Fruit fly (Drosophila melanogaster) whole organism, embryonic: ENCODE measurements around the gene Dhod.
A peak's percentile ranks its signal among the peaks of the same experiment; 100 is the strongest.

ENCODE experiments used
- Atf6 ChIP-seq: fragments of 200-800 bp; sonication (Bioruptor generic); IDR thresholded peaks from 2 replicates; pipeline ENCODE4 v1.3.6; 2022; ENCODE audit warnings: missing biosample characterization, missing genetic modification characterization
- B-H1 ChIP-seq: fragments of 200-800 bp; sonication (Bioruptor generic); IDR thresholded peaks from 3 replicates; pipeline ENCODE4 v1.3.6; 2022; ENCODE audit warnings: missing biosample characterization, missing genetic modification characterization
- CG11093 ChIP-seq: fragments of 200-800 bp; sonication (Bioruptor generic); IDR thresholded peaks from 3 replicates; pipeline ENCODE4 v1.3.6; 2022; ENCODE audit warnings: missing biosample characterization, missing genetic modification characterization
- CG12155 ChIP-seq: fragments of 200-800 bp; sonication (Bioruptor generic); optimal IDR thresholded peaks from 3 replicates; lab custom pipeline; 2016; ENCODE audit warnings: missing biosample characterization, missing genetic modification characterization
- CG12659 ChIP-seq: fragments of 200-800 bp; sonication (Bioruptor generic); optimal IDR thresholded peaks from 3 replicates; lab custom pipeline; 2017; ENCODE audit warnings: mild to moderate bottlenecking, missing biosample characterization, missing genetic modification reagents, missing genetic modification characterization
- CG13287 ChIP-seq: fragments of 200-800 bp; sonication (Bioruptor generic); IDR thresholded peaks from 2 replicates; pipeline ENCODE4 v1.3.6; 2022; ENCODE audit warnings: missing biosample characterization, missing genetic modification characterization; ENCODE audit not compliant: partially characterized antibody
- CG13296 ChIP-seq: fragments of 200-800 bp; sonication (Bioruptor generic); optimal IDR thresholded peaks from 3 replicates; lab custom pipeline; 2018; ENCODE audit warnings: missing biosample characterization, mild to moderate bottlenecking, missing genetic modification characterization
- CG14441 ChIP-seq: fragments of 200-800 bp; sonication (Bioruptor generic); IDR thresholded peaks from 2 replicates; pipeline ENCODE4 v1.3.6; 2022; ENCODE audit warnings: missing biosample characterization, missing genetic modification characterization
- CG15073 ChIP-seq: fragments of 200-800 bp; sonication (Bioruptor generic); optimal IDR thresholded peaks from 2 replicates; lab custom pipeline; 2016; ENCODE audit warnings: missing biosample characterization, missing genetic modification characterization
- CG15269 ChIP-seq: fragments of 200-800 bp; sonication (Bioruptor generic); optimal IDR thresholded peaks from 2 replicates; lab custom pipeline; 2018; ENCODE audit warnings: missing biosample characterization, mild to moderate bottlenecking, missing genetic modification characterization, moderate library complexity
- CG1647 ChIP-seq: fragments of 200-800 bp; sonication (Bioruptor generic); optimal IDR thresholded peaks from 3 replicates; lab custom pipeline; 2016; ENCODE audit warnings: missing biosample characterization, missing genetic modification characterization
- CG1792 ChIP-seq: fragments of 200-800 bp; sonication (Bioruptor generic); optimal IDR thresholded peaks from 2 replicates; lab custom pipeline; 2016; ENCODE audit warnings: missing biosample characterization, missing genetic modification characterization
- CG2712 ChIP-seq: fragments of 200-800 bp; optimal IDR thresholded peaks from 3 replicates; lab custom pipeline; 2019; ENCODE audit warnings: missing biosample characterization, mild to moderate bottlenecking, missing genetic modification characterization, moderate library complexity
- CG30431 ChIP-seq: fragments of 200-800 bp; sonication (Bioruptor generic); optimal IDR thresholded peaks from 2 replicates; lab custom pipeline; 2017; ENCODE audit warnings: missing biosample characterization, missing genetic modification characterization
- CG32772 ChIP-seq: fragments of 200-800 bp; sonication (Bioruptor generic); IDR thresholded peaks from 2 replicates; pipeline ENCODE4 v1.3.6; 2022; ENCODE audit warnings: missing biosample characterization, missing genetic modification characterization
- CG34224 ChIP-seq: fragments of 200-800 bp; sonication (Bioruptor generic); IDR thresholded peaks from 3 replicates; pipeline ENCODE4 v1.3.6; 2022; ENCODE audit warnings: missing biosample characterization, missing genetic modification characterization; ENCODE audit not compliant: partially characterized antibody
- CG3726 ChIP-seq: fragments of 200-800 bp; sonication (Bioruptor generic); IDR thresholded peaks from 3 replicates; pipeline ENCODE4, ENCODE4 v1.3.6; 2022; ENCODE audit warnings: missing biosample characterization, missing genetic modification characterization
- CG4282 ChIP-seq: fragments of 200-800 bp; sonication (Bioruptor generic); optimal IDR thresholded peaks from 2 replicates; lab custom pipeline; 2016; ENCODE audit warnings: missing biosample characterization, missing genetic modification characterization
- CG5953 ChIP-seq: fragments of 200-800 bp; sonication (Bioruptor generic); IDR thresholded peaks from 2 replicates; pipeline ENCODE4 v1.3.6; 2022; ENCODE audit warnings: missing biosample characterization, missing genetic modification characterization
- CG6683 ChIP-seq: fragments of 200-800 bp; sonication (Bioruptor generic); optimal IDR thresholded peaks from 2 replicates; lab custom pipeline; 2017; ENCODE audit warnings: missing biosample characterization, mild to moderate bottlenecking, missing genetic modification characterization, missing genetic modification reagents
- CG6689 ChIP-seq: fragments of 200-800 bp; sonication (Bioruptor generic); IDR thresholded peaks from 2 replicates; pipeline ENCODE4 v1.3.6; 2022; ENCODE audit warnings: missing biosample characterization, missing genetic modification characterization
- CG7839 ChIP-seq: fragments of 200-800 bp; sonication (Bioruptor generic); optimal IDR thresholded peaks from 3 replicates; lab custom pipeline; 2018; ENCODE audit warnings: missing biosample characterization, mild to moderate bottlenecking, missing genetic modification characterization, moderate library complexity
- CG7987 ChIP-seq: fragments of 200-800 bp; sonication (Bioruptor generic); optimal IDR thresholded peaks from 2 replicates; lab custom pipeline; 2018; ENCODE audit warnings: missing biosample characterization, mild to moderate bottlenecking, missing genetic modification characterization, moderate library complexity
- CG9797 ChIP-seq: fragments of 200-800 bp; sonication (Bioruptor generic); optimal IDR thresholded peaks from 3 replicates; lab custom pipeline; 2018; ENCODE audit warnings: missing biosample characterization, mild to moderate bottlenecking, missing genetic modification characterization
- CHES-1-like ChIP-seq: fragments of 200-800 bp; sonication (Bioruptor generic); optimal IDR thresholded peaks from 2 replicates; lab custom pipeline; 2016; ENCODE audit warnings: missing biosample characterization, missing genetic modification characterization
- Doc3 ChIP-seq: fragments of 200-800 bp; sonication (Bioruptor generic); IDR thresholded peaks from 3 replicates; pipeline ENCODE4 v1.3.6; 2022; ENCODE audit warnings: missing biosample characterization, missing genetic modification characterization; ENCODE audit not compliant: partially characterized antibody
- Elba2 ChIP-seq: fragments of 200-800 bp; sonication (Bioruptor generic); optimal IDR thresholded peaks from 3 replicates; lab custom pipeline; 2016; ENCODE audit warnings: missing biosample characterization, missing genetic modification characterization
- Fer3 ChIP-seq: fragments of 200-800 bp; sonication (Bioruptor generic); optimal IDR thresholded peaks from 2 replicates; lab custom pipeline; 2018; ENCODE audit warnings: missing biosample characterization, mild to moderate bottlenecking, missing genetic modification characterization, moderate library complexity
- HLH4C ChIP-seq: fragments of 200-800 bp; sonication (Bioruptor generic); IDR thresholded peaks from 3 replicates; pipeline ENCODE4 v1.3.6; 2022; ENCODE audit warnings: missing biosample characterization, missing genetic modification characterization; ENCODE audit not compliant: partially characterized antibody
- Hsf ChIP-seq: fragments of 200-800 bp; sonication (Bioruptor generic); optimal IDR thresholded peaks from 3 replicates; lab custom pipeline; 2016; ENCODE audit warnings: missing biosample characterization, missing genetic modification characterization
- MTF-1 ChIP-seq: fragments of 200-800 bp; sonication (Bioruptor generic); optimal IDR thresholded peaks from 2 replicates; lab custom pipeline; 2018; ENCODE audit warnings: missing biosample characterization, mild to moderate bottlenecking, missing genetic modification characterization, borderline replicate concordance
- Max ChIP-seq: fragments of 200-800 bp; sonication (Bioruptor generic); optimal IDR thresholded peaks from 2 replicates; lab custom pipeline; 2016; ENCODE audit warnings: missing biosample characterization, mild to moderate bottlenecking, missing genetic modification characterization
- NFAT ChIP-seq: fragments of 200-800 bp; sonication (Bioruptor generic); IDR thresholded peaks from 2 replicates; pipeline ENCODE4 v1.3.6; 2022; ENCODE audit warnings: missing biosample characterization, missing genetic modification characterization
- ab ChIP-seq: fragments of 200-800 bp; sonication (Bioruptor generic); optimal IDR thresholded peaks from 2 replicates; lab custom pipeline; 2016; ENCODE audit warnings: missing biosample characterization, missing genetic modification characterization
- amos ChIP-seq: fragments of 200-800 bp; sonication (Bioruptor generic); IDR thresholded peaks from 2 replicates; pipeline ENCODE4 v1.3.6; 2022; ENCODE audit warnings: missing biosample characterization, missing genetic modification characterization; ENCODE audit not compliant: partially characterized antibody
- dati ChIP-seq: fragments of 200-800 bp; sonication (Bioruptor generic); IDR thresholded peaks from 2 replicates; pipeline ENCODE4 v1.3.6; 2022; ENCODE audit warnings: missing biosample characterization, missing genetic modification characterization
- ewg ChIP-seq: fragments of 200-800 bp; sonication (Bioruptor generic); optimal IDR thresholded peaks from 3 replicates; lab custom pipeline; 2017; ENCODE audit warnings: mild to moderate bottlenecking, missing biosample characterization, missing genetic modification reagents, missing genetic modification characterization
- fru ChIP-seq: fragments of >200 bp; optimal IDR thresholded peaks from 2 replicates; lab custom pipeline; 2017
- gfzf ChIP-seq: fragments of 200-800 bp; sonication (Bioruptor generic); optimal IDR thresholded peaks from 2 replicates; lab custom pipeline; 2016; ENCODE audit warnings: missing biosample characterization, mild to moderate bottlenecking, missing genetic modification characterization, moderate library complexity
- gsb ChIP-seq: fragments of 200-800 bp; sonication (Bioruptor generic); IDR thresholded peaks from 2 replicates; pipeline ENCODE4 v1.3.6; 2022; ENCODE audit warnings: missing biosample characterization, missing genetic modification characterization
- gsb-n ChIP-seq: fragments of 200-800 bp; sonication (Bioruptor generic); optimal IDR thresholded peaks from 3 replicates; lab custom pipeline; 2018; ENCODE audit warnings: missing biosample characterization, mild to moderate bottlenecking, missing genetic modification characterization
- hbn ChIP-seq: fragments of 200-800 bp; sonication (Bioruptor generic); IDR thresholded peaks from 2 replicates; pipeline ENCODE4 v1.3.6; 2022; ENCODE audit warnings: missing biosample characterization, missing genetic modification characterization; ENCODE audit not compliant: partially characterized antibody
- lmd ChIP-seq: fragments of 200-800 bp; sonication (Bioruptor generic); IDR thresholded peaks from 2 replicates; pipeline ENCODE4 v1.3.6; 2022; ENCODE audit warnings: missing biosample characterization, missing genetic modification characterization
- maf-S ChIP-seq: fragments of 200-800 bp; sonication (Bioruptor generic); optimal IDR thresholded peaks from 2 replicates; lab custom pipeline; 2016; ENCODE audit warnings: missing biosample characterization, missing genetic modification characterization
- mld ChIP-seq: fragments of 200-800 bp; sonication (Bioruptor generic); IDR thresholded peaks from 3 replicates; pipeline ENCODE4 v1.3.6; 2022; ENCODE audit warnings: missing biosample characterization, missing genetic modification characterization; ENCODE audit not compliant: partially characterized antibody
- so ChIP-seq: fragments of 200-800 bp; sonication (Bioruptor generic); IDR thresholded peaks from 3 replicates; pipeline ENCODE4 v1.3.6; 2022; ENCODE audit warnings: missing biosample characterization, missing genetic modification characterization
- tin ChIP-seq: fragments of 200-800 bp; sonication (Bioruptor generic); optimal IDR thresholded peaks from 3 replicates; lab custom pipeline; 2016; ENCODE audit warnings: missing biosample characterization, missing genetic modification characterization
- vfl ChIP-seq: fragments of 200-800 bp; sonication (Bioruptor generic); optimal IDR thresholded peaks from 2 replicates; lab custom pipeline; 2016; ENCODE audit warnings: missing biosample characterization, missing genetic modification characterization
- wdn ChIP-seq: fragments of 200-800 bp; sonication (Bioruptor generic); IDR thresholded peaks from 2 replicates; pipeline ENCODE4 v1.3.6; 2022; ENCODE audit warnings: missing biosample characterization, missing genetic modification characterization
- yki ChIP-seq: fragments of >200 bp; optimal IDR thresholded peaks from 3 replicates; lab custom pipeline; 2018
- zen ChIP-seq: fragments of 200-800 bp; sonication (Bioruptor generic); optimal IDR thresholded peaks from 3 replicates; lab custom pipeline; 2018; ENCODE audit warnings: missing biosample characterization, mild to moderate bottlenecking, missing genetic modification characterization, moderate library complexity

The Dhod gene

dm6 chr3R:8652731-8653130 lies at the start of gene Dhod, which contains the start of gene Sys1 (continued):
- peak; percentile 35; the same call in 1 of the 3 replicates for TF ChIP-seq B-H1 (GFP tag; lab: Robert Waterston, UW)
- TF ChIP-seq gsb, result no peak
- no peak for TF ChIP-seq CG9797
- no peak for TF ChIP-seq CG5953
- peak; percentile 52 for TF ChIP-seq gsb-n
- TF ChIP-seq vfl (GFP tag; lab: Kevin White, UChicago), result peak; percentile 63
- peak; percentile 84 for TF ChIP-seq hbn
- TF ChIP-seq Atf6, result peak; percentile 58
- TF ChIP-seq CG7987 (GFP tag; lab: Kevin White, UChicago), result peak; percentile 14
- TF ChIP-seq Hsf (GFP tag; lab: Kevin White, UChicago), result peak; percentile 75
- TF ChIP-seq CG15073 (GFP tag; lab: Kevin White, UChicago), result no peak
- no peak for TF ChIP-seq CG3726 (GFP tag; lab: Robert Waterston, UW)
- peak; percentile 64 for TF ChIP-seq CG15269
- peak; percentile 56 for TF ChIP-seq CG13296
- no peak for TF ChIP-seq yki (lab: Kevin White, UChicago)
- TF ChIP-seq CG2712 (tag; lab: Kevin White, UChicago), result peak; percentile 74
- no peak for TF ChIP-seq CG4282 (GFP tag; lab: Kevin White, UChicago)
- peak; percentile 41 for TF ChIP-seq ab
- TF ChIP-seq CG30431 (GFP tag; lab: Kevin White, UChicago), result no peak
- TF ChIP-seq gfzf, result peak; percentile 16
- peak; percentile 41 for TF ChIP-seq zen
- peak; percentile 60 for TF ChIP-seq CG32772
- peak; percentile 78 for TF ChIP-seq amos (GFP tag; lab: Robert Waterston, UW)
- TF ChIP-seq Fer3 (tag; lab: Kevin White, UChicago), result peak; percentile 40
- peak; percentile 41; the same call in 1 of the 2 replicates for TF ChIP-seq NFAT (GFP tag; lab: Robert Waterston, UW)
- TF ChIP-seq maf-S (GFP tag; lab: Kevin White, UChicago), result peak; percentile 67
- TF ChIP-seq CG12659, result peak; percentile 52
- peak; percentile 90 for TF ChIP-seq CG13287
- TF ChIP-seq CG7839 (tag; lab: Kevin White, UChicago), result peak; percentile 59
- TF ChIP-seq CG11093 (GFP tag; lab: Robert Waterston, UW), result 0 out of 3 replicates have a peak, but pooled peaks have one; percentile 40
- TF ChIP-seq fru (lab: Kevin White, UChicago), result no peak
- TF ChIP-seq CG14441 (GFP tag; lab: Robert Waterston, UW), result peak; percentile 69
- peak; percentile 87 for TF ChIP-seq Doc3 (GFP tag; lab: Robert Waterston, UW)
- TF ChIP-seq CG1792 (GFP tag; lab: Kevin White, UChicago), result peak; percentile 33
- TF ChIP-seq CG34224 (GFP tag; lab: Robert Waterston, UW), result peak; percentile 94
- 0 out of 3 replicates have a peak, but pooled peaks have one; percentile 10 for TF ChIP-seq mld (GFP tag; lab: Robert Waterston, UW)
- TF ChIP-seq so (GFP tag; lab: Robert Waterston, UW), result peak; percentile 70; the same call in 2 of the 3 replicates
- peak; percentile 62 for TF ChIP-seq CG12155 (GFP tag; lab: Kevin White, UChicago)
- peak; percentile 63 for TF ChIP-seq tin
- peak; percentile 68 for TF ChIP-seq lmd
- no peak for TF ChIP-seq CG6683 (GFP tag; lab: Kevin White, UChicago)
- no peak for TF ChIP-seq MTF-1
- TF ChIP-seq wdn (GFP tag; lab: Robert Waterston, UW), result peak; percentile 43; the same call in 1 of the 2 replicates
- TF ChIP-seq Max, result peak; percentile 69
- peak; percentile 35 for TF ChIP-seq CG1647 (GFP tag; lab: Kevin White, UChicago)
- no peak for TF ChIP-seq Elba2 (GFP tag; lab: Kevin White, UChicago)
- TF ChIP-seq CHES-1-like (GFP tag; lab: Kevin White, UChicago), result peak; percentile 65
- peak; percentile 21 for TF ChIP-seq ewg (GFP tag; lab: Kevin White, UChicago)
- TF ChIP-seq dati (GFP tag; lab: Robert Waterston, UW), result no peak
- TF ChIP-seq CG6689, result peak; percentile 91
- peak; percentile 83 for TF ChIP-seq HLH4C (GFP tag; lab: Robert Waterston, UW)
